Worm (Caenorhabditis elegans) whole organism, L4/young adult: Measurements from ENCODE around the gene K10H10.5.

Experiments used
- W03F9.2 ChIP-seq: fragments of 150-350 bp; optimal IDR thresholded peaks from 2 replicates; lab custom pipeline; 2014; ENCODE audit warnings: missing biosample characterization, missing genetic modification characterization
- dao-5 ChIP-seq: sonication (generic microtip); optimal IDR thresholded peaks from 2 replicates; lab custom pipeline; 2016; ENCODE audit warnings: missing genotype, missing genetic modification characterization, moderate library complexity, missing compliant biosample characterization
- him-1 ChIP-seq: sonication (generic microtip); optimal IDR thresholded peaks from 2 replicates; lab custom pipeline; 2016; ENCODE audit warnings: missing genotype, missing genetic modification reagents, missing genetic modification characterization, missing compliant biosample characterization

- TF ChIP-seq W03F9.2 (tag; lab: Kevin White, UChicago) (no peak), him-1 (tag; lab: Kevin White, UChicago) (no peak), dao-5 (tag; lab: Kevin White, UChicago) (no peak)
These were observed 9.6 kb downstream of the K10H10.5 start, which contains the start of gene K10H10.13 for ce11 chrII:14511189-14511588.
